Fruit fly (Drosophila melanogaster) whole organism, prepupa: ENCODE data around the gene Hmt-1.

Experiments
- CG10631 ChIP-seq: fragments of 200-800 bp; sonication (Bioruptor generic); optimal IDR thresholded peaks from 2 replicates; lab custom pipeline; 2016; ENCODE audit warnings: missing biosample characterization, missing genetic modification characterization
- CG16779 ChIP-seq: fragments of 200-800 bp; sonication (Bioruptor generic); optimal IDR thresholded peaks from 3 replicates; lab custom pipeline; 2017; ENCODE audit warnings: missing biosample characterization, mild to moderate bottlenecking, missing genetic modification characterization
- CG32006 ChIP-seq: fragments of 200-800 bp; sonication (Bioruptor generic); optimal IDR thresholded peaks from 3 replicates; lab custom pipeline; 2017; ENCODE audit warnings: missing biosample characterization, mild to moderate bottlenecking, missing genetic modification characterization
- Ets96B ChIP-seq: fragments of 200-800 bp; optimal IDR thresholded peaks from 2 replicates; lab custom pipeline; 2019; ENCODE audit warnings: missing biosample characterization, mild to moderate bottlenecking, missing genetic modification characterization, moderate library complexity
- Hr39 ChIP-seq: fragments of 200-800 bp; sonication (Bioruptor generic); optimal IDR thresholded peaks from 2 replicates; lab custom pipeline; 2016; ENCODE audit warnings: missing biosample characterization, missing genetic modification characterization
- Lpt ChIP-seq: fragments of 200-800 bp; sonication (Bioruptor generic); optimal IDR thresholded peaks from 3 replicates; lab custom pipeline; 2016; ENCODE audit warnings: missing biosample characterization, missing genetic modification characterization
- Met ChIP-seq: fragments of 200-800 bp; sonication (Bioruptor generic); optimal IDR thresholded peaks from 3 replicates; lab custom pipeline; 2016; ENCODE audit warnings: missing biosample characterization, missing genetic modification characterization
- Smox ChIP-seq: fragments of 200-800 bp; sonication (Bioruptor generic); optimal IDR thresholded peaks from 3 replicates; lab custom pipeline; 2016; ENCODE audit warnings: missing biosample characterization, missing genetic modification characterization
- Sox14 ChIP-seq: fragments of 200-800 bp; sonication (Bioruptor generic); optimal IDR thresholded peaks from 3 replicates; lab custom pipeline; 2016; ENCODE audit warnings: missing biosample characterization, missing genetic modification characterization
- achi ChIP-seq: fragments of 200-800 bp; sonication (Bioruptor generic); optimal IDR thresholded peaks from 3 replicates; lab custom pipeline; 2016; ENCODE audit warnings: missing biosample characterization, missing genetic modification characterization
- fkh ChIP-seq: fragments of 200-800 bp; sonication (Bioruptor generic); optimal IDR thresholded peaks from 3 replicates; lab custom pipeline; 2017; ENCODE audit warnings: missing biosample characterization, mild to moderate bottlenecking, missing genetic modification characterization, moderate library complexity
- pdm3 ChIP-seq: fragments of 200-800 bp; sonication (Bioruptor generic); optimal IDR thresholded peaks from 3 replicates; lab custom pipeline; 2016; ENCODE audit warnings: missing biosample characterization, missing genetic modification characterization
- topi ChIP-seq: fragments of 200-800 bp; sonication (Bioruptor generic); optimal IDR thresholded peaks from 3 replicates; lab custom pipeline; 2016; ENCODE audit warnings: missing biosample characterization, missing genetic modification characterization

DNA sequence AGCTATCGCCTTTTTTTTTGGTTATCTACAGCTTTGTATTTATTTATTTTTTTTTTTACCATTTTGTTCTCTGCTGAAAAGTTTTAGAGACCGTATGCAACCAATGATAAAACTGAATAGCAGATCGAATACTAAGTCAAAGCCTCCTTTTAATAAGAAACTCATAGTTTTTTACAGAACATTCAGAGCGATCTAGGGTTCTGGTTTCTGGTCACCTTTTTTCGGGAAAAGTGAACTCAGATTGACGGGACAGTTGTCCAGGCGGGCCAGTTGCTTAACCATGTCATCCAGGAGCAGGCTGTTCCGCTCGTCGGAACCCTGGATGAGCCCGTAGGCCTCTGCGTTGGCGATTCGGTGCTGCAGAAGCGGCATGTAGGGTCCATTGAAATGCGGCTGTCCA is 23.9 kb downstream of the Hmt-1 start, which contains the start of gene CG43318:
- TF ChIP-seq fkh (GFP tag; lab: Kevin White, UChicago) (no peak), Ets96B (no peak), CG16779 (tag; lab: Kevin White, UChicago) (no peak), pdm3 (no peak), CG32006 (GFP tag; lab: Kevin White, UChicago) (no peak), topi (no peak), Lpt (GFP tag; lab: Kevin White, UChicago) (no peak), achi (GFP tag; lab: Kevin White, UChicago) (no peak), Met (GFP tag; lab: Kevin White, UChicago) (no peak), Smox (no peak), CG10631 (no peak), Sox14 (no peak), Hr39 (GFP tag; lab: Kevin White, UChicago) (no peak)
